Worm (Caenorhabditis elegans) whole organism, young adult: ENCODE results near the gene pho-12.

Experiments used
- B0261.1 ChIP-seq: sonication (generic microtip); optimal IDR thresholded peaks from 2 replicates; lab custom pipeline; 2016; ENCODE audit warnings: mild to moderate bottlenecking, missing genetic modification characterization, moderate library complexity, missing compliant biosample characterization
- C06A6.2 ChIP-seq: fragments of 200-800 bp; sonication (Bioruptor generic); conservative IDR thresholded peaks from 2 replicates; pipeline ENCODE4 v1.3.6; 2022; ENCODE audit warnings: missing genetic modification characterization, missing compliant biosample characterization
- F10E7.11 ChIP-seq: sonication (generic microtip); optimal IDR thresholded peaks from 2 replicates; lab custom pipeline; 2017; ENCODE audit warnings: mild to moderate bottlenecking, missing genetic modification characterization, moderate library complexity, missing compliant biosample characterization
- F52B5.7 ChIP-seq: sonication (generic microtip); optimal IDR thresholded peaks from 2 replicates; lab custom pipeline; 2016; ENCODE audit warnings: mild to moderate bottlenecking, missing genetic modification characterization, missing compliant biosample characterization
- Y67H2A.10 ChIP-seq: fragments of 200-800 bp; sonication (Bioruptor generic); conservative IDR thresholded peaks from 2 replicates; pipeline ENCODE4 v1.3.6; 2022; ENCODE audit warnings: missing genetic modification reagents, missing genetic modification characterization, missing compliant biosample characterization
- akir-1 ChIP-seq: fragments of 200-800 bp; sonication (Bioruptor generic); optimal IDR thresholded peaks from 2 replicates; lab custom pipeline; 2018; ENCODE audit warnings: mild to moderate bottlenecking, missing genetic modification characterization, moderate library complexity, missing compliant biosample characterization
- aptf-2 ChIP-seq: fragments of 200-800 bp; sonication (Bioruptor generic); conservative IDR thresholded peaks from 2 replicates; pipeline ENCODE4 v1.3.6; 2022; ENCODE audit warnings: missing genetic modification reagents, missing genetic modification characterization, missing compliant biosample characterization
- attf-3 ChIP-seq: fragments of 200-800 bp; sonication (Bioruptor generic); conservative IDR thresholded peaks from 2 replicates; pipeline ENCODE4 v1.3.6; 2022; ENCODE audit warnings: missing genetic modification reagents, missing genetic modification characterization, missing compliant biosample characterization
- attf-5 ChIP-seq: fragments of 200-800 bp; sonication (Bioruptor generic); optimal IDR thresholded peaks from 2 replicates; lab custom pipeline; 2018; ENCODE audit warnings: mild to moderate bottlenecking, missing genetic modification characterization, missing compliant biosample characterization
- bed-2 ChIP-seq: fragments of 200-800 bp; sonication (Bioruptor generic); IDR thresholded peaks from 2 replicates; pipeline ENCODE4 v1.3.6; 2022; ENCODE audit warnings: missing genetic modification reagents, missing genetic modification characterization, missing compliant biosample characterization
- ceh-58 ChIP-seq: fragments of 200-800 bp; sonication (Bioruptor generic); IDR thresholded peaks from 2 replicates; pipeline ENCODE4 v1.3.6; 2022; ENCODE audit warnings: missing genetic modification characterization, missing compliant biosample characterization
- dox-1 ChIP-seq: fragments of 200-800 bp; sonication (Bioruptor generic); IDR thresholded peaks from 2 replicates; pipeline ENCODE4 v1.3.6; 2022; ENCODE audit warnings: missing genetic modification reagents, missing genetic modification characterization, missing compliant biosample characterization
- dpff-1 ChIP-seq: sonication (generic microtip); optimal IDR thresholded peaks from 2 replicates; lab custom pipeline; 2017; ENCODE audit warnings: mild to moderate bottlenecking, missing genetic modification characterization, missing compliant biosample characterization
- efl-1 ChIP-seq: fragments of 150-350 bp; optimal IDR thresholded peaks from 2 replicates; lab custom pipeline; 2014; ENCODE audit warnings: missing biosample characterization, missing genetic modification reagents, missing genetic modification characterization
- fkh-3 ChIP-seq: sonication (generic microtip); optimal IDR thresholded peaks from 2 replicates; lab custom pipeline; 2016; ENCODE audit warnings: mild to moderate bottlenecking, missing genetic modification characterization, missing compliant biosample characterization
- him-1 ChIP-seq: sonication (generic microtip); optimal IDR thresholded peaks from 2 replicates; lab custom pipeline; 2016; ENCODE audit warnings: missing genotype, missing genetic modification reagents, missing genetic modification characterization, missing compliant biosample characterization
- hsf-1 ChIP-seq: fragments of 200-800 bp; sonication (Bioruptor generic); IDR thresholded peaks from 2 replicates; pipeline ENCODE4 v1.3.6; 2022; ENCODE audit warnings: missing genetic modification reagents, missing genetic modification characterization, missing compliant biosample characterization
- let-526 ChIP-seq: fragments of 200-800 bp; sonication (Bioruptor generic); IDR thresholded peaks from 2 replicates; pipeline ENCODE4 v1.3.6; 2022; ENCODE audit warnings: missing genetic modification reagents, missing genetic modification characterization, missing compliant biosample characterization
- madf-10 ChIP-seq: sonication (generic microtip); optimal IDR thresholded peaks from 2 replicates; lab custom pipeline; 2016; ENCODE audit warnings: mild to moderate bottlenecking, missing genetic modification characterization, missing compliant biosample characterization
- nfya-1 ChIP-seq: sonication (generic microtip); optimal IDR thresholded peaks from 2 replicates; lab custom pipeline; 2017; ENCODE audit warnings: antibody characterized with exemption, missing compliant biosample characterization, missing genetic modification characterization, borderline replicate concordance; ENCODE audit not compliant: insufficient read depth
- nhr-80 ChIP-seq: sonication (generic microtip); optimal IDR thresholded peaks from 2 replicates; lab custom pipeline; 2016; ENCODE audit warnings: missing genetic modification characterization, missing compliant biosample characterization
- repo-1 ChIP-seq: sonication (generic microtip); optimal IDR thresholded peaks from 2 replicates; lab custom pipeline; 2017; ENCODE audit warnings: mild to moderate bottlenecking, missing genetic modification characterization, missing compliant biosample characterization
- rpc-1 ChIP-seq, 2 experiments: fragments of 150-350 bp in 1 of 2; sonication (generic microtip) in 1 of 2; optimal IDR thresholded peaks; 2 replicates each; lab custom pipeline; 2014 to 2018; ENCODE audit warnings: missing biosample characterization in 1 of 2, missing genetic modification characterization in 1 of 2, missing genetic modification reagents in 1 of 2, missing genotype in 1 of 2
- snpc-1.1 ChIP-seq: sonication (generic microtip); optimal IDR thresholded peaks from 2 replicates; lab custom pipeline; 2017; ENCODE audit warnings: missing genetic modification characterization, mild to moderate bottlenecking, missing compliant biosample characterization, antibody characterized with exemption, moderate library complexity, missing genotype, missing genetic modification reagents; ENCODE audit not compliant: insufficient read depth
- snpc-4 ChIP-seq, 5 experiments: fragments of 150-350 bp in 1 of 5; sonication (generic microtip) in 4 of 5; optimal IDR thresholded peaks; 2 replicates each; lab custom pipeline; 2014 to 2018; ENCODE audit warnings: missing genetic modification characterization in 5 of 5, missing biosample characterization in 3 of 5, antibody characterized with exemption in 2 of 5, mild to moderate bottlenecking in 2 of 5, missing compliant biosample characterization in 2 of 5, missing genotype in 2 of 5, moderate library complexity in 2 of 5, missing genetic modification reagents in 1 of 5
- somi-1 ChIP-seq: fragments of 200-800 bp; sonication (Bioruptor generic); optimal IDR thresholded peaks from 2 replicates; lab custom pipeline; 2018; ENCODE audit warnings: mild to moderate bottlenecking, missing genetic modification characterization, missing compliant biosample characterization
- xnd-1 ChIP-seq: sonication (generic microtip); optimal IDR thresholded peaks from 2 replicates; lab custom pipeline; 2016; ENCODE audit warnings: missing genotype, missing genetic modification reagents, missing genetic modification characterization, missing compliant biosample characterization
- zim-3 ChIP-seq: sonication (generic microtip); optimal IDR thresholded peaks from 2 replicates; lab custom pipeline; 2017; ENCODE audit warnings: mild to moderate bottlenecking, missing genetic modification characterization, moderate library complexity, missing compliant biosample characterization
- ztf-25 ChIP-seq: fragments of 200-800 bp; sonication (Bioruptor generic); IDR thresholded peaks from 2 replicates; pipeline ENCODE4 v1.3.6; 2022; ENCODE audit warnings: missing genetic modification reagents, missing genetic modification characterization, missing compliant biosample characterization

Gene pho-12

ce11 chrII:5031612-5032011 is 29.0 kb downstream of the pho-12 start, which contains the start of gene wdr-83:
TSS of gene wdr-83 (minus strand) at chrII:5031712.
- TF ChIP-seq nhr-80 (tag; lab: Kevin White, UChicago) (no peak), zim-3 (tag; lab: Kevin White, UChicago) (no peak), aptf-2 (GFP tag; lab: Robert Waterston, UW) (no peak), akir-1 (GFP tag; lab: Kevin White, UChicago) (no peak), hsf-1 (GFP tag; lab: Robert Waterston, UW) (no peak), snpc-4 (GFP tag; optimal IDR thresholded peaks at IDR 0.05; lab: Kevin White, UChicago) (no peak), snpc-4 (tag; optimal IDR thresholded peaks at IDR 0.05; lab: Kevin White, UChicago) (no peak), B0261.1 (tag; lab: Kevin White, UChicago) (no peak), xnd-1 (tag; lab: Kevin White, UChicago) (no peak), efl-1 (GFP tag; lab: Kevin White, UChicago) (no peak), rpc-1 (optimal IDR thresholded peaks at IDR 0.05; lab: Kevin White, UChicago) (no peak), rpc-1 (tag; optimal IDR thresholded peaks at IDR 0.05; lab: Kevin White, UChicago) (no peak), repo-1 (tag; lab: Kevin White, UChicago) (no peak), attf-3 (GFP tag; lab: Robert Waterston, UW) (no peak), ztf-25 (GFP tag; lab: Robert Waterston, UW) (no peak), madf-10 (no peak), dpff-1 (tag; lab: Kevin White, UChicago) (no peak)

ce11 chrII:5027952-5028351 is 32.7 kb downstream of the pho-12 start:
- TF ChIP-seq dox-1 (GFP tag; lab: Robert Waterston, UW): no peak
- no peak for TF ChIP-seq snpc-4 (GFP tag; optimal IDR thresholded peaks at IDR 0.05; lab: Kevin White, UChicago)
- no peak for TF ChIP-seq snpc-4 (tag; optimal IDR thresholded peaks at IDR 0.05; lab: Kevin White, UChicago)
- TF ChIP-seq F10E7.11: no peak
- no peak for TF ChIP-seq fkh-3 (tag; lab: Kevin White, UChicago)

- TF ChIP-seq ceh-58 (GFP tag; lab: Robert Waterston, UW) (no peak), nhr-80 (tag; lab: Kevin White, UChicago) (peak; percentile 59)
Observed at ce11 chrII:5022381-5022855, 38.2 kb downstream of the pho-12 start, which contains the start of the genes nsy-1 and F59A6.13. TSS of gene nsy-1 (plus strand) at chrII:5022757. TSS of gene F59A6.13 (plus strand) at chrII:5022805.

- TF ChIP-seq him-1 (no peak), F52B5.7 (tag; lab: Kevin White, UChicago) (no peak), snpc-1.1 (no peak), Y67H2A.10 (GFP tag; lab: Robert Waterston, UW) (no peak), nfya-1 (tag; lab: Kevin White, UChicago) (no peak), somi-1 (GFP tag; lab: Kevin White, UChicago) (no peak), attf-5 (GFP tag; lab: Kevin White, UChicago) (no peak), C06A6.2 (GFP tag; lab: Robert Waterston, UW) (no peak), bed-2 (GFP tag; lab: Robert Waterston, UW) (no peak)
Observed at ce11 chrII:5021518-5021917, 39.1 kb downstream of the pho-12 start.

ce11 chrII:5020513-5021081 is 40.0 kb downstream of the pho-12 start:
- no peak for TF ChIP-seq hsf-1 (GFP tag; lab: Robert Waterston, UW)
- peak; percentile 12 for TF ChIP-seq nhr-80 (tag; lab: Kevin White, UChicago)
- 0 out of 2 replicates have a peak, but pooled peaks have one; percentile 23 for TF ChIP-seq let-526 (GFP tag; lab: Robert Waterston, UW)
